Fruit fly (Drosophila melanogaster): ENCODE data around the gene PolE1.
A peak's percentile ranks its signal among the peaks of the same experiment; 100 is the strongest.

dm6 chr3R:23367540-23367939, 19.6 kb downstream of the PolE1 start:
- no peak for TF ChIP-seq Hr39 (GFP tag; optimal IDR thresholded peaks at IDR 0.05)
- TF ChIP-seq OdsH (GFP tag; optimal IDR thresholded peaks at IDR 0.05) = no peak
- peak; percentile 58; the same call in 1 of the 3 replicates for TF ChIP-seq eg (GFP tag; IDR thresholded peaks at IDR 0.05)
- TF ChIP-seq svp (GFP tag) = no peak
- peak; percentile 12 for TF ChIP-seq CG6276 (GFP tag; optimal IDR thresholded peaks at IDR 0.05)
- no peak for TF ChIP-seq CG16779 (tag; optimal IDR thresholded peaks at IDR 0.05)
- no peak for TF ChIP-seq dac (GFP tag; optimal IDR thresholded peaks at IDR 0.05)
- TF ChIP-seq Sox102F (GFP tag; optimal IDR thresholded peaks at IDR 0.05) = no peak
- TF ChIP-seq CG4318 (GFP tag; optimal IDR thresholded peaks at IDR 0.05) = no peak
- TF ChIP-seq CG11902 (GFP tag; optimal IDR thresholded peaks at IDR 0.05) = no peak
- TF ChIP-seq Ets96B (tag; optimal IDR thresholded peaks at IDR 0.05) = peak; percentile 1
- no peak for TF ChIP-seq Eip75B (GFP tag; optimal IDR thresholded peaks at IDR 0.05)

Measured in whole organism, prepupa.